Worm (Caenorhabditis elegans) whole organism, young adult: ENCODE measurements around the gene F36D4.1.
A peak's percentile ranks its signal among the peaks of the same experiment; 100 is the strongest.

Experiments
- B0019.2 ChIP-seq: fragments of 200-800 bp; sonication (Bioruptor generic); conservative IDR thresholded peaks from 2 replicates; pipeline ENCODE4 v1.3.6; 2022; ENCODE audit warnings: missing genetic modification reagents, missing genetic modification characterization, missing compliant biosample characterization
- B0261.1 ChIP-seq: sonication (generic microtip); optimal IDR thresholded peaks from 2 replicates; lab custom pipeline; 2016; ENCODE audit warnings: mild to moderate bottlenecking, missing genetic modification characterization, moderate library complexity, missing compliant biosample characterization
- F10E7.11 ChIP-seq: sonication (generic microtip); optimal IDR thresholded peaks from 2 replicates; lab custom pipeline; 2017; ENCODE audit warnings: mild to moderate bottlenecking, missing genetic modification characterization, moderate library complexity, missing compliant biosample characterization
- F23B12.7 ChIP-seq: sonication (generic microtip); optimal IDR thresholded peaks from 2 replicates; lab custom pipeline; 2017; ENCODE audit warnings: missing genetic modification characterization, mild to moderate bottlenecking, missing compliant biosample characterization, antibody characterized with exemption, moderate library complexity; ENCODE audit not compliant: insufficient read depth
- F37B4.10 ChIP-seq: fragments of 200-800 bp; sonication (Bioruptor generic); IDR thresholded peaks from 2 replicates; pipeline ENCODE4 v1.3.6; 2022; ENCODE audit warnings: missing genetic modification characterization, missing compliant biosample characterization
- T07F8.4 ChIP-seq: sonication (generic microtip); optimal IDR thresholded peaks from 2 replicates; lab custom pipeline; 2016; ENCODE audit warnings: mild to moderate bottlenecking, missing genetic modification characterization, moderate library complexity, missing compliant biosample characterization
- Y67H2A.10 ChIP-seq: fragments of 200-800 bp; sonication (Bioruptor generic); conservative IDR thresholded peaks from 2 replicates; pipeline ENCODE4 v1.3.6; 2022; ENCODE audit warnings: missing genetic modification reagents, missing genetic modification characterization, missing compliant biosample characterization
- Y79H2A.3 ChIP-seq: fragments of 200-800 bp; sonication (Bioruptor generic); conservative IDR thresholded peaks from 2 replicates; pipeline ENCODE4 v1.3.6; 2022; ENCODE audit warnings: missing genetic modification reagents, missing genetic modification characterization, missing compliant biosample characterization
- Y95B8A.8 ChIP-seq: fragments of 200-800 bp; sonication (Bioruptor generic); IDR thresholded peaks from 2 replicates; pipeline ENCODE4 v1.3.6; 2022; ENCODE audit warnings: missing genetic modification reagents, missing genetic modification characterization, missing compliant biosample characterization
- atf-7 ChIP-seq: sonication (generic microtip); optimal IDR thresholded peaks from 2 replicates; lab custom pipeline; 2017; ENCODE audit warnings: mild to moderate bottlenecking, missing genetic modification characterization, missing compliant biosample characterization
- cebp-2 ChIP-seq: fragments of 200-800 bp; sonication (Bioruptor generic); IDR thresholded peaks from 2 replicates; pipeline ENCODE4 v1.3.6; 2022; ENCODE audit warnings: missing genetic modification characterization, missing compliant biosample characterization
- ceh-58 ChIP-seq: fragments of 200-800 bp; sonication (Bioruptor generic); IDR thresholded peaks from 2 replicates; pipeline ENCODE4 v1.3.6; 2022; ENCODE audit warnings: missing genetic modification characterization, missing compliant biosample characterization
- ceh-91 ChIP-seq: fragments of 200-800 bp; sonication (Bioruptor generic); IDR thresholded peaks from 2 replicates; pipeline ENCODE4 v1.3.6; 2022; ENCODE audit warnings: missing genetic modification reagents, missing genetic modification characterization, missing compliant biosample characterization
- chd-7 ChIP-seq: sonication (generic microtip); optimal IDR thresholded peaks from 2 replicates; lab custom pipeline; 2016; ENCODE audit warnings: mild to moderate bottlenecking, missing genetic modification characterization, moderate library complexity, missing compliant biosample characterization
- die-1 ChIP-seq: sonication (generic microtip); optimal IDR thresholded peaks from 2 replicates; lab custom pipeline; 2016; ENCODE audit warnings: missing genotype, mild to moderate bottlenecking, missing genetic modification characterization, missing compliant biosample characterization
- egl-44 ChIP-seq: fragments of 200-800 bp; sonication (Bioruptor generic); IDR thresholded peaks from 2 replicates; pipeline ENCODE4 v1.3.6; 2022; ENCODE audit warnings: missing genetic modification reagents, missing genetic modification characterization, missing compliant biosample characterization
- egrh-3 ChIP-seq: fragments of 200-800 bp; sonication (Bioruptor generic); IDR thresholded peaks from 2 replicates; pipeline ENCODE4 v1.3.6; 2022; ENCODE audit warnings: missing genetic modification reagents, missing genetic modification characterization, missing compliant biosample characterization
- him-1 ChIP-seq: sonication (generic microtip); optimal IDR thresholded peaks from 2 replicates; lab custom pipeline; 2016; ENCODE audit warnings: missing genotype, missing genetic modification reagents, missing genetic modification characterization, missing compliant biosample characterization
- hlh-26 ChIP-seq: fragments of 200-800 bp; sonication (Bioruptor generic); conservative IDR thresholded peaks from 2 replicates; pipeline ENCODE4 v1.3.6; 2022; ENCODE audit warnings: missing genetic modification reagents, missing genetic modification characterization, missing compliant biosample characterization
- hmg-1.2 ChIP-seq: fragments of 200-800 bp; sonication (Bioruptor generic); IDR thresholded peaks from 2 replicates; pipeline ENCODE4 v1.3.6; 2022; ENCODE audit warnings: missing genetic modification reagents, missing genetic modification characterization, missing compliant biosample characterization
- hsf-1 ChIP-seq: fragments of 200-800 bp; sonication (Bioruptor generic); IDR thresholded peaks from 2 replicates; pipeline ENCODE4 v1.3.6; 2022; ENCODE audit warnings: missing genetic modification reagents, missing genetic modification characterization, missing compliant biosample characterization
- lin-26 ChIP-seq: fragments of 200-800 bp; sonication (Bioruptor generic); IDR thresholded peaks from 2 replicates; pipeline ENCODE4 v1.3.6; 2022; ENCODE audit warnings: missing genetic modification reagents, missing genetic modification characterization, missing compliant biosample characterization
- lir-1 ChIP-seq: fragments of 200-800 bp; sonication (Bioruptor generic); conservative IDR thresholded peaks from 2 replicates; pipeline ENCODE4 v1.3.6; 2022; ENCODE audit warnings: missing genetic modification reagents, missing genetic modification characterization, missing compliant biosample characterization
- lsl-1 ChIP-seq: fragments of 200-800 bp; sonication (Bioruptor generic); optimal IDR thresholded peaks from 2 replicates; lab custom pipeline; 2018; ENCODE audit warnings: mild to moderate bottlenecking, missing genetic modification characterization, moderate library complexity, missing compliant biosample characterization
- madf-6 ChIP-seq: fragments of 200-800 bp; sonication (Bioruptor generic); IDR thresholded peaks from 2 replicates; pipeline ENCODE4 v1.3.6; 2022; ENCODE audit warnings: missing genetic modification reagents, missing genetic modification characterization, missing compliant biosample characterization
- mxl-1 ChIP-seq: sonication (generic microtip); optimal IDR thresholded peaks from 2 replicates; lab custom pipeline; 2016; ENCODE audit warnings: missing genetic modification characterization, missing compliant biosample characterization
- nfya-1 ChIP-seq: sonication (generic microtip); optimal IDR thresholded peaks from 2 replicates; lab custom pipeline; 2017; ENCODE audit warnings: antibody characterized with exemption, missing compliant biosample characterization, missing genetic modification characterization, borderline replicate concordance; ENCODE audit not compliant: insufficient read depth
- nhr-120 ChIP-seq: fragments of 200-800 bp; sonication (Bioruptor generic); IDR thresholded peaks from 2 replicates; pipeline ENCODE4 v1.3.6; 2022; ENCODE audit warnings: missing genetic modification characterization, missing compliant biosample characterization
- nhr-179 ChIP-seq: sonication (generic microtip); optimal IDR thresholded peaks from 2 replicates; lab custom pipeline; 2016; ENCODE audit warnings: mild to moderate bottlenecking, missing genetic modification characterization, missing compliant biosample characterization
- nhr-27 ChIP-seq: fragments of 200-800 bp; sonication (Bioruptor generic); optimal IDR thresholded peaks from 2 replicates; lab custom pipeline; 2018; ENCODE audit warnings: mild to moderate bottlenecking, missing genetic modification characterization, moderate library complexity, missing compliant biosample characterization
- nhr-80 ChIP-seq: sonication (generic microtip); optimal IDR thresholded peaks from 2 replicates; lab custom pipeline; 2016; ENCODE audit warnings: missing genetic modification characterization, missing compliant biosample characterization
- pbrm-1 ChIP-seq: fragments of 200-800 bp; sonication (Bioruptor generic); IDR thresholded peaks from 2 replicates; pipeline ENCODE4 v1.3.6; 2022; ENCODE audit warnings: missing genetic modification reagents, missing genetic modification characterization, missing compliant biosample characterization
- rcor-1 ChIP-seq: fragments of 200-800 bp; sonication (Bioruptor generic); IDR thresholded peaks from 2 replicates; pipeline ENCODE4 v1.3.6; 2022; ENCODE audit warnings: missing genetic modification reagents, missing genetic modification characterization, missing compliant biosample characterization
- rec-8 ChIP-seq, 2 experiments: sonication (generic microtip); optimal IDR thresholded peaks; 2 replicates each; lab custom pipeline; 2016; ENCODE audit warnings: mild to moderate bottlenecking in 2 of 2, missing genetic modification characterization in 2 of 2, missing genetic modification reagents in 2 of 2, missing genotype in 2 of 2, missing biosample characterization in 1 of 2, missing compliant biosample characterization in 1 of 2, moderate library complexity in 1 of 2
- rpc-1 ChIP-seq, 2 experiments: fragments of 150-350 bp in 1 of 2; sonication (generic microtip) in 1 of 2; optimal IDR thresholded peaks; 2 replicates each; lab custom pipeline; 2014 to 2018; ENCODE audit warnings: missing biosample characterization in 1 of 2, missing genetic modification characterization in 1 of 2, missing genetic modification reagents in 1 of 2, missing genotype in 1 of 2
- snpc-3.4 ChIP-seq: sonication (generic microtip); optimal IDR thresholded peaks from 2 replicates; lab custom pipeline; 2017; ENCODE audit warnings: missing genetic modification characterization, mild to moderate bottlenecking, missing compliant biosample characterization, antibody characterized with exemption, moderate library complexity, missing genotype, missing genetic modification reagents
- snpc-4 ChIP-seq, 5 experiments: fragments of 150-350 bp in 1 of 5; sonication (generic microtip) in 4 of 5; optimal IDR thresholded peaks; 2 replicates each; lab custom pipeline; 2014 to 2018; ENCODE audit warnings: missing genetic modification characterization in 5 of 5, missing biosample characterization in 3 of 5, antibody characterized with exemption in 2 of 5, mild to moderate bottlenecking in 2 of 5, missing compliant biosample characterization in 2 of 5, missing genotype in 2 of 5, moderate library complexity in 2 of 5, missing genetic modification reagents in 1 of 5
- sptf-2 ChIP-seq: fragments of 200-800 bp; sonication (Bioruptor generic); optimal IDR thresholded peaks from 2 replicates; lab custom pipeline; 2018; ENCODE audit warnings: mild to moderate bottlenecking, missing genetic modification characterization, missing compliant biosample characterization
- tbp1 ChIP-seq: fragments of 200-800 bp; sonication (Bioruptor generic); optimal IDR thresholded peaks from 2 replicates; lab custom pipeline; 2018; ENCODE audit warnings: mild to moderate bottlenecking, missing genetic modification characterization, missing compliant biosample characterization
- tlf-1 ChIP-seq: fragments of 200-800 bp; sonication (Bioruptor generic); optimal IDR thresholded peaks from 2 replicates; lab custom pipeline; 2018; ENCODE audit warnings: mild to moderate bottlenecking, missing genetic modification characterization, missing compliant biosample characterization
- ztf-3 ChIP-seq: fragments of 200-800 bp; sonication (Bioruptor generic); optimal IDR thresholded peaks from 2 replicates; lab custom pipeline; 2018; ENCODE audit warnings: mild to moderate bottlenecking, missing genetic modification characterization, missing compliant biosample characterization
- ztf-6 ChIP-seq: fragments of 200-800 bp; sonication (Bioruptor generic); IDR thresholded peaks from 2 replicates; pipeline ENCODE4 v1.3.6; 2022; ENCODE audit warnings: missing genetic modification reagents, missing genetic modification characterization, missing compliant biosample characterization

F36D4.1 gene

DNA sequence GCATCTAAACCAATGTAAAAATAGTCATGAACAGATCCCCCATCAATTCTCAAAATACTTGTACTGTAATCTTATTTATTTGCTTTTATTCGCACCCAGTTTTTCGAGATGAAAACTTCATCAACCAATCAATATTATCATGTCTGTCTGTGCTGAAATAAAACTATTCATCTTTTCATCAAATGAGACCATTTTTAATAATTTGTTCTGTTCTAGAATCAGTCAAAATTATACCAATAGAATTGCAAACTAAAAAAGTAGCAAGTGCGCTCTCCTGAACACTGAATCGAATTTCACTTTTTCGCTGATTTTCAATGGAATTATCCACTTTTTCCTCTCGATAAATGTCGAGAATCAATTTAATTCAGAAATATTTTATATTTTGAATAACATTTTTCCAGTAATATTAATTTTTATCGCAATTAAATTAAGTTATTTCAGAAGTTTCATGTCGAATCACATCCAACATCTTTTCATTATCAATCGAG lies 16.8 kb upstream of the F36D4.1 start, which contains the start of gene trpp-4:
Gene trpp-4, plus strand, starts transcription at position 442 of the 488 bp plus-strand sequence.
- no peak for TF ChIP-seq nfya-1 (tag; lab: Kevin White, UChicago)

DNA sequence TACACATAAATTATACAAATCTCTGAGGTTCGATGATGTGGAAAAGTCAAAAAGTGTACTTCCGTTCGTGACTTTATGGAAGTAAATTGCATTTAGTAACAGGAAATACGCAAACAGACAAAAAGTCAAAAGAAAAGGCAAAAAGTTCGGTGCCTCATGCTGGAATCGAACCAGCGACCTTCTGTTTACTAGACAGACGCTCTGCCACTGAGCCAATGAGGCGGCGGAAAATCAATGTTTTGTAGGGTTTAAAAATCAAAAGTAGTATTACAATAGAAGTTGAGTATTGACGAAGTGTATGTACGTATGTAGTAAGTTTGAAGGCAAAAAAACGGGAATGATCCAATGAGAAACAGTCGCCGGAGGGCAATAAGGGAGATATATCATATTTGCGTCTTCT lies 9.8 kb upstream of the F36D4.1 start:
- peak; percentile 54 for TF ChIP-seq rpc-1 (optimal IDR thresholded peaks at IDR 0.05; lab: Kevin White, UChicago)
- TF ChIP-seq rpc-1 (tag; optimal IDR thresholded peaks at IDR 0.05; lab: Kevin White, UChicago): peak; percentile 84
- TF ChIP-seq B0019.2 (GFP tag; lab: Robert Waterston, UW): no peak
- no peak for TF ChIP-seq lin-26
- no peak for TF ChIP-seq tlf-1 (GFP tag; lab: Kevin White, UChicago)
- TF ChIP-seq snpc-3.4 (tag; lab: Kevin White, UChicago): no peak
- TF ChIP-seq F10E7.11 (tag; lab: Kevin White, UChicago): no peak
- no peak for TF ChIP-seq egrh-3 (GFP tag; lab: Robert Waterston, UW)
- TF ChIP-seq sptf-2: no peak
- TF ChIP-seq Y79H2A.3 (GFP tag; lab: Robert Waterston, UW): no peak
- no peak for TF ChIP-seq mxl-1 (tag; lab: Kevin White, UChicago)
- no peak for TF ChIP-seq nhr-27
- TF ChIP-seq rcor-1 (GFP tag; lab: Robert Waterston, UW): no peak
- no peak for TF ChIP-seq nhr-120 (GFP tag; lab: Robert Waterston, UW)
- TF ChIP-seq lir-1 (GFP tag; lab: Robert Waterston, UW): no peak
- TF ChIP-seq egl-44 (GFP tag; lab: Robert Waterston, UW): no peak
- peak; percentile 40 for TF ChIP-seq die-1 (tag; lab: Kevin White, UChicago)
- TF ChIP-seq atf-7 (tag; lab: Kevin White, UChicago): no peak
- TF ChIP-seq hmg-1.2: peak; percentile 42; the same call in 1 of the 2 replicates
- peak; percentile 39 for TF ChIP-seq F23B12.7 (tag; lab: Kevin White, UChicago)
- TF ChIP-seq ceh-58 (GFP tag; lab: Robert Waterston, UW): no peak
- no peak for TF ChIP-seq T07F8.4 (tag; lab: Kevin White, UChicago)
- no peak for TF ChIP-seq rec-8 (tag; optimal IDR thresholded peaks at IDR 0.05; lab: Kevin White, UChicago)
- TF ChIP-seq snpc-4 (GFP tag; optimal IDR thresholded peaks at IDR 0.05; lab: Kevin White, UChicago): no peak
- TF ChIP-seq snpc-4 (tag; optimal IDR thresholded peaks at IDR 0.05; lab: Kevin White, UChicago): peak in 1 of 4 experiments; percentile 44
- TF ChIP-seq B0261.1 (tag; lab: Kevin White, UChicago): peak; percentile 63
- no peak for TF ChIP-seq chd-7 (tag; lab: Kevin White, UChicago)
- no peak for TF ChIP-seq nhr-179 (tag; lab: Kevin White, UChicago)
- TF ChIP-seq lsl-1 (GFP tag; lab: Kevin White, UChicago): peak; percentile 6
- no peak for TF ChIP-seq hlh-26 (GFP tag; lab: Robert Waterston, UW)
- TF ChIP-seq ztf-6 (GFP tag; lab: Robert Waterston, UW): no peak
- TF ChIP-seq ztf-3: no peak
- 0 out of 2 replicates have a peak, but pooled peaks have one; percentile 25 for TF ChIP-seq pbrm-1 (GFP tag; lab: Robert Waterston, UW)
- TF ChIP-seq Y67H2A.10 (GFP tag; lab: Robert Waterston, UW): no peak
- no peak for TF ChIP-seq ceh-91 (GFP tag; lab: Robert Waterston, UW)
- TF ChIP-seq him-1 (tag; lab: Kevin White, UChicago): peak; percentile 82
- TF ChIP-seq nhr-80: peak; percentile 1
- no peak for TF ChIP-seq Y95B8A.8 (GFP tag; lab: Robert Waterston, UW)
- TF ChIP-seq F37B4.10 (GFP tag; lab: Robert Waterston, UW): no peak
- TF ChIP-seq cebp-2 (GFP tag; lab: Robert Waterston, UW): no peak
- TF ChIP-seq tbp1 (GFP tag; lab: Kevin White, UChicago): peak; percentile 89
- no peak for TF ChIP-seq madf-6
- TF ChIP-seq hsf-1 (GFP tag; lab: Robert Waterston, UW): no peak
